Fruit fly (Drosophila melanogaster): ENCODE results near the gene CG13679.
"Not testable (repeated sequence)": the region's sequence is repeated elsewhere in the genome, so short reads cannot be mapped to it uniquely, and the experiment has no call there.

Gene CG13679

DNA sequence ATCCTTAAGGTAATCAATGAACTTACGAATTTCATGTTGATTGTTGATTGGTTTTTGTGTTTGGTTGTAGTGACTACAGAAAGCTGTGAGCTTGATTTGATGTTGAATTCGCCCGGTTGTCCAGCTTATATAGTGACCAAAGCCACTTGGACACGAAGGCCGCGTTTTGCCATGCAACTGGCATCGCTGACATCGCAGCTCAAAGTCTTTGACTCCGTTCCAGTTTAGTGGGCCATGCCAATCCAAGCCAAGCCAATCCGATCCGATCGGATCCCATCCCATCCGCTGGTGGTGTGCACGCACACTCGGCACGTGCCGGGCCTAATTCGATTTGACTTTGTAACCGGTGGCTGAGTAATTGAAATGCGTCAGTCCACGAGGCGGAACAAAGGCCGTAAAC lies 16.3 kb downstream of the CG13679 start, which contains the start of gene CG13674:
TSS of gene CG13674 (minus strand) at position 101 of the 400 bp plus-strand sequence.
- TF ChIP-seq pan (optimal IDR thresholded peaks at IDR 0.05) (no peak), CG8478 (optimal IDR thresholded peaks at IDR 0.05) (no peak), psq (optimal IDR thresholded peaks at IDR 0.05) (no peak), EcR (GFP tag; optimal IDR thresholded peaks at IDR 0.05) (no peak), Dll (optimal IDR thresholded peaks at IDR 0.05) (no peak), usp (GFP tag; optimal IDR thresholded peaks at IDR 0.05) (no peak)

- TF ChIP-seq CG8478 (optimal IDR thresholded peaks at IDR 0.05) (no peak), Dll (optimal IDR thresholded peaks at IDR 0.05) (no peak)
Measured at dm6 chr3L:8219687-8220086, 17.1 kb downstream of the CG13679 start.

dm6 chr3L:8221835-8222234 lies 19.2 kb downstream of the CG13679 start, which contains the start of gene CG13678:
TSS of gene CG13678 (plus strand) at chr3L:8222141.
- no peak for TF ChIP-seq EcR (GFP tag; optimal IDR thresholded peaks at IDR 0.05)
- no peak for TF ChIP-seq usp (GFP tag; optimal IDR thresholded peaks at IDR 0.05)
- TF ChIP-seq psq (optimal IDR thresholded peaks at IDR 0.05), result no peak
- TF ChIP-seq pan (optimal IDR thresholded peaks at IDR 0.05), result no peak
- TF ChIP-seq Dll (optimal IDR thresholded peaks at IDR 0.05), result no peak
- TF ChIP-seq CG8478 (optimal IDR thresholded peaks at IDR 0.05), result no peak

- no peak for TF ChIP-seq usp (GFP tag; optimal IDR thresholded peaks at IDR 0.05)
Measured at dm6 chr3L:8228924-8229323, 26.3 kb downstream of the CG13679 start, which contains the start of gene eIF4E3. TSS of gene eIF4E3 (plus strand) at chr3L:8229224.

DNA sequence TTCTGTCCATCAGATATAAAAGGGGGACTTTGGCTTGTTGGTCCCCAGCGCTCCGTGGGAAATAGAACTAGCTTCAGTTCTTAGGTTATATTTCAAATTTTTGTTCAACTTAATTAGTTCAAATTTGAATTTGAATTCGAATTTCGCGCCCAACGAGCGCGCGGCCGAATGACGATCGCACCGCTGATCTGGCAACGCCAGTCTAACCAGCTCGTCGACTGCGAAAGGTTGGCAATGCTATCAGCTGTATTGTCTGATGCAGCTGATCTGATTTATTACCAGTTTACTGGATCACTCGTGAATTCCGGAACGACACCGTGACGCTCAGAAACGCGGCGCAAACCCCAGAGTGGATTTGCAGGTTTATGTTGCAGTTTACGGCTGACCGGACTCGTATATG lies 35.8 kb downstream of the CG13679 start, which contains the start of gene Dscam4:
TSS of gene Dscam4 (plus strand) at position 301 of the 400 bp plus-strand sequence.
- not testable (repeated sequence) for TF ChIP-seq psq (optimal IDR thresholded peaks at IDR 0.05); usp (GFP tag; optimal IDR thresholded peaks at IDR 0.05); pan (optimal IDR thresholded peaks at IDR 0.05)

- TF ChIP-seq usp (GFP tag; optimal IDR thresholded peaks at IDR 0.05) (no peak), CG8478 (optimal IDR thresholded peaks at IDR 0.05) (no peak), psq (optimal IDR thresholded peaks at IDR 0.05) (no peak), Dll (optimal IDR thresholded peaks at IDR 0.05) (no peak), pan (optimal IDR thresholded peaks at IDR 0.05) (no peak), EcR (GFP tag; optimal IDR thresholded peaks at IDR 0.05) (no peak)
Measured at dm6 chr3L:8240501-8240900, 37.9 kb downstream of the CG13679 start, which contains the start of gene CG7213. TSS of gene CG7213 (minus strand) at chr3L:8240601.

dm6 chr3L:8240932-8241331 lies 38.3 kb downstream of the CG13679 start:
- TF ChIP-seq CG8478 (optimal IDR thresholded peaks at IDR 0.05) (no peak), pan (optimal IDR thresholded peaks at IDR 0.05) (no peak), EcR (GFP tag; optimal IDR thresholded peaks at IDR 0.05) (no peak), psq (optimal IDR thresholded peaks at IDR 0.05) (no peak), usp (GFP tag; optimal IDR thresholded peaks at IDR 0.05) (no peak), Dll (optimal IDR thresholded peaks at IDR 0.05) (no peak)

Measured in whole organism.